Worm (Caenorhabditis elegans): ENCODE results near the gene Y70C5C.1.

ce11 chrV:16716574-16716973 is 16.6 kb downstream of the Y70C5C.1 start, which contains the start of gene srh-137:
- no peak for TF ChIP-seq dao-5 (tag; optimal IDR thresholded peaks at IDR 0.05)
- no peak for TF ChIP-seq him-1 (tag; optimal IDR thresholded peaks at IDR 0.05)
- no peak for TF ChIP-seq W03F9.2 (tag; optimal IDR thresholded peaks at IDR 0.05)

Data from whole organism, L4/young adult.